ENCODE assay signal across 8 worm cellular contexts in the genomic region with DNA sequence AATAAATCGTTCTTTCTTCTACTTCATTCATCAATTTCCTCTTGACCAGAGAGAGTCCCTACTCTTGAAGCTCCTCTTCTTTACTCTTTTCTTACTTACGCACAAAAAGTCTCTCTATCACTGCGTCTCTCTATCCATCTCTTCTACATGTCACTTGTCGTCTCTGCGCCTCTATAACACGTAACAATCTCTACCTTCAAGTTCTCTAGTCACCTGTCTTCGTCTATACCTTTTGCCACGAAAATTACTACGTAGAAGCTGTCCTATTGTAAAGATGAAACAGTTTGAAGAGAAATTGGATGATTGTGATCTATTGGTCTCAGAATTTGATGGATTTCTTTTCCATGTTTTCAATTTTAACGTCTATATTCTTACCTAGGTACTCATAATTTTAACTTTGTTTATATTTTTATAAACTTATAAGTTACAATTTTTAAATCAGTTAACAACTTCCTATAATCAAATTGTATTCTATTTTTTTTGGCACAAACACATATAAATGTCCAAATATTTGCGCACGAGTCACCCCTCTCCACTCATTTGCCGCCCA.
TF ChIP-seq lines count a peak whose summit lies in the region.

A gene (plus strand): TSS at position 500 of the 550 bp plus-strand sequence.

TF ChIP-seq in whole organism, L1 larva, 84 proteins besides CTCF, POLR2A, EP300 and RAD21 (continues in another document):
- peak; percentile 67 for TF ChIP-seq blmp-1 (tag; optimal IDR thresholded peaks at IDR 0.05; lab: Kevin White, UChicago)
- TF ChIP-seq nhr-20 (tag; optimal IDR thresholded peaks at IDR 0.05; lab: Kevin White, UChicago) = peak; percentile 58
- TF ChIP-seq fkh-4 (tag; optimal IDR thresholded peaks at IDR 0.05; lab: Kevin White, UChicago; ENCODE audit: borderline replicate concordance) = no peak
- TF ChIP-seq grh-1 (GFP tag; IDR thresholded peaks at IDR 0.05; lab: Robert Waterston, UW) = no peak
- no peak for TF ChIP-seq hlh-17 (GFP tag; optimal IDR thresholded peaks at IDR 0.05; lab: Kevin White, UChicago; ENCODE audit: borderline replicate concordance)
- TF ChIP-seq lin-14 (GFP tag; optimal IDR thresholded peaks at IDR 0.05; lab: Kevin White, UChicago) = peak; percentile 74
- TF ChIP-seq aly-2 (tag; optimal IDR thresholded peaks at IDR 0.05; lab: Kevin White, UChicago) = peak; percentile 1
- peak; percentile 65 for TF ChIP-seq skn-1 (tag; optimal IDR thresholded peaks at IDR 0.05; lab: Kevin White, UChicago)
- peak; percentile 46 for TF ChIP-seq swsn-7 (tag; optimal IDR thresholded peaks at IDR 0.05; lab: Kevin White, UChicago)
- no peak for TF ChIP-seq mef-2 (tag; optimal IDR thresholded peaks at IDR 0.05; lab: Kevin White, UChicago)

TF ChIP-seq in whole organism, L2 larva, 48 proteins besides CTCF, POLR2A, EP300 and RAD21 (continues in another document):
- no peak for TF ChIP-seq peb-1 (tag; optimal IDR thresholded peaks at IDR 0.05; lab: Kevin White, UChicago)
- TF ChIP-seq snpc-4 (tag; optimal IDR thresholded peaks at IDR 0.05; lab: Kevin White, UChicago) = no peak
- peak; percentile 11 for TF ChIP-seq blmp-1 (tag; optimal IDR thresholded peaks at IDR 0.05; lab: Kevin White, UChicago; ENCODE audit: insufficient read depth)
- no peak for TF ChIP-seq sma-3 (GFP tag; optimal IDR thresholded peaks at IDR 0.05; lab: Kevin White, UChicago)
- TF ChIP-seq unc-62 (GFP tag; optimal IDR thresholded peaks at IDR 0.05; lab: Kevin White, UChicago) = no peak
- TF ChIP-seq ZK546.5 (tag; optimal IDR thresholded peaks at IDR 0.05; lab: Kevin White, UChicago) = no peak
- TF ChIP-seq lin-13 (GFP tag; optimal IDR thresholded peaks at IDR 0.05; lab: Kevin White, UChicago) = no peak
- no peak for TF ChIP-seq sem-4 (tag; optimal IDR thresholded peaks at IDR 0.05; lab: Kevin White, UChicago)
- no peak for TF ChIP-seq nhr-25 (tag; optimal IDR thresholded peaks at IDR 0.05; lab: Kevin White, UChicago)
- TF ChIP-seq unc-39 (tag; optimal IDR thresholded peaks at IDR 0.05; lab: Kevin White, UChicago) = no peak
- no peak for TF ChIP-seq elt-3 (tag; optimal IDR thresholded peaks at IDR 0.05; lab: Kevin White, UChicago)

TF ChIP-seq in whole organism, L3 larva, 47 proteins besides CTCF, POLR2A, EP300 and RAD21 (continues in another document):
- TF ChIP-seq mdl-1 (tag; optimal IDR thresholded peaks at IDR 0.05; lab: Kevin White, UChicago) = no peak
- TF ChIP-seq lin-39 (tag; optimal IDR thresholded peaks at IDR 0.05; lab: Kevin White, UChicago) = peak; percentile 48
- peak; percentile 54 for TF ChIP-seq nfya-1 (tag; optimal IDR thresholded peaks at IDR 0.05; lab: Kevin White, UChicago; ENCODE audit: insufficient read depth)
- no peak for TF ChIP-seq nhr-28 (tag; optimal IDR thresholded peaks at IDR 0.05; lab: Kevin White, UChicago)
- no peak for TF ChIP-seq nhr-77 (tag; optimal IDR thresholded peaks at IDR 0.05; lab: Kevin White, UChicago)
- TF ChIP-seq hmg-11 (tag; optimal IDR thresholded peaks at IDR 0.05; lab: Kevin White, UChicago) = peak; percentile 42
- peak; percentile 6 for TF ChIP-seq nhr-11 (tag; optimal IDR thresholded peaks at IDR 0.05; lab: Kevin White, UChicago)
- peak; percentile 30 for TF ChIP-seq unc-62 (GFP tag; optimal IDR thresholded peaks at IDR 0.05; lab: Kevin White, UChicago)
- TF ChIP-seq ceh-28 (tag; optimal IDR thresholded peaks at IDR 0.05; lab: Kevin White, UChicago) = peak; percentile 1
- peak; percentile 27 for TF ChIP-seq elt-2 (tag; optimal IDR thresholded peaks at IDR 0.05; lab: Kevin White, UChicago)
- no peak for TF ChIP-seq nhr-67 (tag; optimal IDR thresholded peaks at IDR 0.05; lab: Kevin White, UChicago)

TF ChIP-seq in whole organism, L4 larva, 104 proteins besides CTCF, POLR2A, EP300 and RAD21 (continues in another document):
- TF ChIP-seq hlh-11 (tag; optimal IDR thresholded peaks at IDR 0.05; lab: Kevin White, UChicago) (peak; percentile 49), dmd-9 (GFP tag; IDR thresholded peaks at IDR 0.05; lab: Robert Waterston, UW) (no peak), F44E2.7 (GFP tag; IDR thresholded peaks at IDR 0.05; lab: Robert Waterston, UW) (no peak), madf-5 (GFP tag; IDR thresholded peaks at IDR 0.05; lab: Robert Waterston, UW) (no peak), snpc-4 (tag; optimal IDR thresholded peaks at IDR 0.05; lab: Kevin White, UChicago) (no peak), dve-1 (tag; optimal IDR thresholded peaks at IDR 0.05; lab: Kevin White, UChicago; ENCODE audit: insufficient read depth) (peak; percentile 52), pha-4 (GFP tag; IDR thresholded peaks at IDR 0.05; lab: Robert Waterston, UW) (no peak), pha-4 (tag; optimal IDR thresholded peaks at IDR 0.05; lab: Kevin White, UChicago) (no peak), lsy-2 (tag; optimal IDR thresholded peaks at IDR 0.05; lab: Kevin White, UChicago) (peak in 1 of 2 experiments; percentile 49), rbr-2 (tag; optimal IDR thresholded peaks at IDR 0.05; lab: Kevin White, UChicago) (peak; percentile 20), nhr-10 (tag; optimal IDR thresholded peaks at IDR 0.05; lab: Kevin White, UChicago) (peak; percentile 51)

TF ChIP-seq in whole organism, late embryonic, 69 proteins besides CTCF, POLR2A, EP300 and RAD21 (continues in another document):
- TF ChIP-seq C08G9.2 (tag; optimal IDR thresholded peaks at IDR 0.05; lab: Kevin White, UChicago) (no peak), mec-3 (tag; optimal IDR thresholded peaks at IDR 0.05; lab: Kevin White, UChicago; ENCODE audit: borderline replicate concordance) (no peak), lim-6 (tag; optimal IDR thresholded peaks at IDR 0.05; lab: Kevin White, UChicago) (no peak), ceh-31 (tag; optimal IDR thresholded peaks at IDR 0.05; lab: Kevin White, UChicago) (peak; percentile 12), unc-55 (GFP tag; optimal IDR thresholded peaks at IDR 0.05; lab: Kevin White, UChicago) (peak; percentile 97), ahr-1 (tag; optimal IDR thresholded peaks at IDR 0.05; lab: Kevin White, UChicago) (no peak), ceh-22 (tag; optimal IDR thresholded peaks at IDR 0.05; lab: Kevin White, UChicago) (no peak), rnt-1 (tag; optimal IDR thresholded peaks at IDR 0.05; lab: Kevin White, UChicago) (peak; percentile 19), pqm-1 (tag; optimal IDR thresholded peaks at IDR 0.05; lab: Kevin White, UChicago) (no peak), tbx-7 (tag; optimal IDR thresholded peaks at IDR 0.05; lab: Kevin White, UChicago) (no peak), madf-2 (tag; optimal IDR thresholded peaks at IDR 0.05; lab: Kevin White, UChicago) (no peak), ceh-30 (tag; optimal IDR thresholded peaks at IDR 0.05; lab: Kevin White, UChicago) (no peak)

TF ChIP-seq in whole organism, midembryonic, 9 proteins besides CTCF, POLR2A, EP300 and RAD21:
- TF ChIP-seq ztf-29 (GFP tag; IDR thresholded peaks at IDR 0.05; lab: Robert Waterston, UW) (no peak), klf-2 (GFP tag; conservative IDR thresholded peaks at IDR 0.05; lab: Robert Waterston, UW) (no peak), tab-1 (GFP tag; IDR thresholded peaks at IDR 0.05; lab: Robert Waterston, UW) (no peak), ref-1 (GFP tag; conservative IDR thresholded peaks at IDR 0.05; lab: Robert Waterston, UW) (no peak), flt-1 (GFP tag; IDR thresholded peaks at IDR 0.05; lab: Robert Waterston, UW) (no peak), cog-1 (tag; optimal IDR thresholded peaks at IDR 0.05; lab: Kevin White, UChicago) (peak; percentile 44)

TF ChIP-seq in whole organism, mixed stage, embryonic, 35 proteins besides CTCF, POLR2A, EP300 and RAD21:
- TF ChIP-seq unc-39 (tag; optimal IDR thresholded peaks at IDR 0.05; lab: Kevin White, UChicago) = no peak
- peak; percentile 98 for TF ChIP-seq hlh-1 (tag; optimal IDR thresholded peaks at IDR 0.05; lab: Kevin White, UChicago)
- TF ChIP-seq ham-2 (GFP tag; optimal IDR thresholded peaks at IDR 0.05; lab: Kevin White, UChicago) = no peak
- TF ChIP-seq pha-4 (tag; optimal IDR thresholded peaks at IDR 0.05; lab: Kevin White, UChicago) = no peak
- TF ChIP-seq ces-1 (GFP tag; optimal IDR thresholded peaks at IDR 0.05; lab: Kevin White, UChicago) = peak; percentile 47
- TF ChIP-seq unc-62 (GFP tag; optimal IDR thresholded peaks at IDR 0.05; lab: Kevin White, UChicago) = peak; percentile 97
- peak; percentile 25 for TF ChIP-seq M03D4.4 (tag; optimal IDR thresholded peaks at IDR 0.05; lab: Kevin White, UChicago)
- TF ChIP-seq lsy-2 (tag; optimal IDR thresholded peaks at IDR 0.05; lab: Kevin White, UChicago) = no peak
- TF ChIP-seq sem-2 (GFP tag; optimal IDR thresholded peaks at IDR 0.05; lab: Kevin White, UChicago) = no peak
- peak; percentile 17 for TF ChIP-seq unc-120 (tag; optimal IDR thresholded peaks at IDR 0.05; lab: Kevin White, UChicago; ENCODE audit: poor library complexity, severe bottlenecking)
- peak; percentile 12 for TF ChIP-seq mep-1 (tag; optimal IDR thresholded peaks at IDR 0.05; lab: Kevin White, UChicago)

TF ChIP-seq in whole organism, young adult, 124 proteins besides CTCF, POLR2A, EP300 and RAD21:
- TF ChIP-seq tbp1 (GFP tag; optimal IDR thresholded peaks at IDR 0.05; lab: Kevin White, UChicago) = no peak
- TF ChIP-seq D2030.7 (GFP tag; IDR thresholded peaks at IDR 0.05; lab: Robert Waterston, UW) = no peak
- no peak for TF ChIP-seq pbrm-1 (GFP tag; IDR thresholded peaks at IDR 0.05; lab: Robert Waterston, UW)
- TF ChIP-seq F23B12.7 (tag; optimal IDR thresholded peaks at IDR 0.05; lab: Kevin White, UChicago; ENCODE audit: insufficient read depth) = no peak
- no peak for TF ChIP-seq ets-4 (GFP tag; optimal IDR thresholded peaks at IDR 0.05; lab: Kevin White, UChicago)
- TF ChIP-seq atf-7 (tag; optimal IDR thresholded peaks at IDR 0.05; lab: Kevin White, UChicago) = no peak
- TF ChIP-seq ceh-91 (GFP tag; IDR thresholded peaks at IDR 0.05; lab: Robert Waterston, UW) = no peak
- peak; percentile 1 for TF ChIP-seq nhr-80 (tag; optimal IDR thresholded peaks at IDR 0.05; lab: Kevin White, UChicago)
- TF ChIP-seq hmg-1.2 (GFP tag; IDR thresholded peaks at IDR 0.05; lab: Robert Waterston, UW) = peak; percentile 78; the same call in 1 of the 2 replicates
- TF ChIP-seq dox-1 (GFP tag; IDR thresholded peaks at IDR 0.05; lab: Robert Waterston, UW) = no peak
- no peak for TF ChIP-seq ztf-6 (GFP tag; IDR thresholded peaks at IDR 0.05; lab: Robert Waterston, UW)
- no peak for TF ChIP-seq ztf-25 (GFP tag; IDR thresholded peaks at IDR 0.05; lab: Robert Waterston, UW)
- TF ChIP-seq rpc-1 (optimal IDR thresholded peaks at IDR 0.05; lab: Kevin White, UChicago) = no peak
- TF ChIP-seq rpc-1 (tag; optimal IDR thresholded peaks at IDR 0.05; lab: Kevin White, UChicago) = no peak
- no peak for TF ChIP-seq lsl-1 (GFP tag; optimal IDR thresholded peaks at IDR 0.05; lab: Kevin White, UChicago)
